Fruit fly (Drosophila melanogaster): ENCODE measurements around the gene CG42342.

- TF ChIP-seq CTCF (optimal IDR thresholded peaks at IDR 0.05) (no peak), CG8478 (optimal IDR thresholded peaks at IDR 0.05) (no peak)
Observed at dm6 chr3R:16553459-16554230, 51.1 kb downstream of the CG42342 start.
